Fruit fly (Drosophila melanogaster) whole organism, embryonic: ENCODE data around the gene RluA-1.
A peak's percentile ranks its signal among the peaks of the same experiment; 100 is the strongest.

Source experiments
- Aef1 ChIP-seq: fragments of 200-800 bp; sonication (Bioruptor generic); IDR thresholded peaks from 3 replicates; pipeline ENCODE4 v1.3.6; 2022; ENCODE audit warnings: missing biosample characterization, missing genetic modification characterization
- Bteb2 ChIP-seq: fragments of 200-800 bp; sonication (Bioruptor generic); optimal IDR thresholded peaks from 2 replicates; lab custom pipeline; 2016; ENCODE audit warnings: missing biosample characterization, missing genetic modification characterization
- CG10462 ChIP-seq: fragments of 200-800 bp; sonication (Bioruptor generic); optimal IDR thresholded peaks from 2 replicates; lab custom pipeline; 2016; ENCODE audit warnings: missing biosample characterization, missing genetic modification characterization
- CG16779 ChIP-seq: fragments of 200-800 bp; sonication (Bioruptor generic); IDR thresholded peaks from 2 replicates; pipeline ENCODE4 v1.3.6; 2022; ENCODE audit warnings: missing biosample characterization, missing genetic modification characterization
- CG16813 ChIP-seq: fragments of 200-800 bp; sonication (Bioruptor generic); IDR thresholded peaks from 3 replicates; pipeline ENCODE4 v1.3.6; 2022; ENCODE audit warnings: missing biosample characterization, missing genetic modification characterization; ENCODE audit not compliant: partially characterized antibody
- CG17361 ChIP-seq: fragments of 200-800 bp; sonication (Bioruptor generic); IDR thresholded peaks from 3 replicates; pipeline ENCODE4 v1.3.6; 2022; ENCODE audit warnings: missing biosample characterization, missing genetic modification characterization
- CG2129 ChIP-seq: fragments of 200-800 bp; sonication (Bioruptor generic); IDR thresholded peaks from 2 replicates; pipeline ENCODE4 v1.3.6; 2022; ENCODE audit warnings: missing biosample characterization, missing genetic modification characterization; ENCODE audit not compliant: partially characterized antibody
- CG2875 ChIP-seq: fragments of 200-800 bp; sonication (Bioruptor generic); optimal IDR thresholded peaks from 2 replicates; lab custom pipeline; 2017; ENCODE audit warnings: missing biosample characterization, mild to moderate bottlenecking, missing genetic modification characterization, missing genetic modification reagents
- CG31365 ChIP-seq: fragments of 200-800 bp; sonication (Bioruptor generic); optimal IDR thresholded peaks from 2 replicates; lab custom pipeline; 2018; ENCODE audit warnings: missing biosample characterization, mild to moderate bottlenecking, missing genetic modification characterization
- CG3847 ChIP-seq: fragments of 200-800 bp; sonication (Bioruptor generic); IDR thresholded peaks from 2 replicates; pipeline ENCODE4 v1.3.6; 2022; ENCODE audit warnings: missing biosample characterization, missing genetic modification characterization
- CG4707 ChIP-seq: fragments of 200-800 bp; sonication (Bioruptor generic); optimal IDR thresholded peaks from 2 replicates; lab custom pipeline; 2018; ENCODE audit warnings: missing biosample characterization, mild to moderate bottlenecking, missing genetic modification characterization, moderate library complexity
- CG6683 ChIP-seq: fragments of 200-800 bp; sonication (Bioruptor generic); optimal IDR thresholded peaks from 2 replicates; lab custom pipeline; 2017; ENCODE audit warnings: missing biosample characterization, mild to moderate bottlenecking, missing genetic modification characterization, missing genetic modification reagents
- CG7357 ChIP-seq: fragments of 200-800 bp; sonication (Bioruptor generic); IDR thresholded peaks from 3 replicates; pipeline ENCODE4 v1.3.6; 2022; ENCODE audit warnings: missing biosample characterization, missing genetic modification characterization
- CG7839 ChIP-seq: fragments of 200-800 bp; sonication (Bioruptor generic); optimal IDR thresholded peaks from 3 replicates; lab custom pipeline; 2018; ENCODE audit warnings: missing biosample characterization, mild to moderate bottlenecking, missing genetic modification characterization, moderate library complexity
- CG7928 ChIP-seq: fragments of 200-800 bp; sonication (Bioruptor generic); optimal IDR thresholded peaks from 2 replicates; lab custom pipeline; 2017; ENCODE audit warnings: missing biosample characterization, mild to moderate bottlenecking, missing genetic modification characterization
- CG8290 ChIP-seq, 3 experiments: fragments of 200-800 bp; sonication (Bioruptor generic); optimal IDR thresholded peaks; 2 replicates each; lab custom pipeline; 2016 to 2019; ENCODE audit warnings: missing biosample characterization in 3 of 3, missing genetic modification characterization in 3 of 3, mild to moderate bottlenecking in 2 of 3, moderate library complexity in 1 of 3
- CG8359 ChIP-seq: fragments of 200-800 bp; sonication (Bioruptor generic); optimal IDR thresholded peaks from 2 replicates; lab custom pipeline; 2017; ENCODE audit warnings: missing biosample characterization, mild to moderate bottlenecking, missing genetic modification characterization, borderline replicate concordance
- Camta ChIP-seq: fragments of 200-800 bp; sonication (Bioruptor generic); optimal IDR thresholded peaks from 2 replicates; lab custom pipeline; 2016; ENCODE audit warnings: missing biosample characterization, missing genetic modification characterization
- Chrac-16 ChIP-seq: fragments of 200-800 bp; sonication (Bioruptor generic); optimal IDR thresholded peaks from 3 replicates; lab custom pipeline; 2016; ENCODE audit warnings: missing biosample characterization, missing genetic modification characterization
- E2f1 ChIP-seq: fragments of 200-800 bp; sonication (Bioruptor generic); IDR thresholded peaks from 2 replicates; pipeline ENCODE4 v1.3.6; 2022; ENCODE audit warnings: missing biosample characterization, missing genetic modification characterization
- ERR ChIP-seq: fragments of 200-800 bp; sonication (Bioruptor generic); optimal IDR thresholded peaks from 2 replicates; lab custom pipeline; 2016; ENCODE audit warnings: missing biosample characterization, missing genetic modification characterization
- Ets65A ChIP-seq: fragments of 200-800 bp; sonication (Bioruptor generic); peaks from one replicate; lab custom pipeline; 2016; ENCODE audit warnings: missing biosample characterization, missing genetic modification characterization
- Hey ChIP-seq: fragments of 200-800 bp; sonication (Bioruptor generic); optimal IDR thresholded peaks from 3 replicates; lab custom pipeline; 2018; ENCODE audit warnings: missing biosample characterization, mild to moderate bottlenecking, missing genetic modification characterization
- Kr ChIP-seq: fragments of 200-800 bp; sonication (Bioruptor generic); optimal IDR thresholded peaks from 2 replicates; lab custom pipeline; 2017; ENCODE audit warnings: missing biosample characterization, mild to moderate bottlenecking, missing genetic modification characterization
- Lim3 ChIP-seq: fragments of 200-800 bp; sonication (Bioruptor generic); IDR thresholded peaks from 2 replicates; pipeline ENCODE4 v1.3.6; 2022; ENCODE audit warnings: missing biosample characterization, missing genetic modification characterization
- MBD-R2 ChIP-seq: fragments of 200-800 bp; sonication (Bioruptor generic); IDR thresholded peaks from 2 replicates; pipeline ENCODE4 v1.3.6; 2022; ENCODE audit warnings: missing biosample characterization, missing genetic modification characterization
- NC2β ChIP-seq: fragments of 200-800 bp; sonication (Bioruptor generic); optimal IDR thresholded peaks from 2 replicates; lab custom pipeline; 2016; ENCODE audit warnings: missing biosample characterization, missing genetic modification characterization
- Nf-YA ChIP-seq: fragments of 200-800 bp; sonication (Bioruptor generic); IDR thresholded peaks from 2 replicates; pipeline ENCODE4 v1.3.6; 2022; ENCODE audit warnings: missing biosample characterization, missing genetic modification characterization
- Sin3A ChIP-seq: fragments of >200 bp; optimal IDR thresholded peaks from 2 replicates; lab custom pipeline; 2018
- ato ChIP-seq: fragments of 200-800 bp; sonication (Bioruptor generic); IDR thresholded peaks from 2 replicates; pipeline ENCODE4 v1.3.6; 2022; ENCODE audit warnings: missing biosample characterization, missing genetic modification characterization; ENCODE audit not compliant: partially characterized antibody
- az2 ChIP-seq: fragments of 200-800 bp; sonication (Bioruptor generic); optimal IDR thresholded peaks from 3 replicates; lab custom pipeline; 2016; ENCODE audit warnings: missing biosample characterization, missing genetic modification characterization
- bcd ChIP-seq: fragments of 200-800 bp; sonication (Bioruptor generic); optimal IDR thresholded peaks from 2 replicates; lab custom pipeline; 2017; ENCODE audit warnings: missing biosample characterization, mild to moderate bottlenecking, missing genetic modification characterization
- cg ChIP-seq: fragments of 200-800 bp; sonication (Bioruptor generic); optimal IDR thresholded peaks from 3 replicates; lab custom pipeline; 2019; ENCODE audit warnings: missing biosample characterization, mild to moderate bottlenecking, missing genetic modification characterization, moderate library complexity
- chm ChIP-seq: fragments of 200-800 bp; sonication (Bioruptor generic); IDR thresholded peaks from 2 replicates; pipeline ENCODE4 v1.3.6; 2022; ENCODE audit warnings: missing biosample characterization, missing genetic modification characterization
- dm ChIP-seq: fragments of 200-800 bp; sonication (Bioruptor generic); optimal IDR thresholded peaks from 3 replicates; lab custom pipeline; 2016; ENCODE audit warnings: missing biosample characterization, missing genetic modification characterization
- ems ChIP-seq: fragments of 200-800 bp; sonication (Bioruptor generic); optimal IDR thresholded peaks from 3 replicates; lab custom pipeline; 2016; ENCODE audit warnings: missing biosample characterization, missing genetic modification characterization
- ewg ChIP-seq: fragments of 200-800 bp; sonication (Bioruptor generic); optimal IDR thresholded peaks from 3 replicates; lab custom pipeline; 2017; ENCODE audit warnings: mild to moderate bottlenecking, missing biosample characterization, missing genetic modification reagents, missing genetic modification characterization
- fd96Cb ChIP-seq: fragments of 200-800 bp; sonication (Bioruptor generic); optimal IDR thresholded peaks from 2 replicates; lab custom pipeline; 2018; ENCODE audit warnings: missing biosample characterization, mild to moderate bottlenecking, missing genetic modification characterization, moderate library complexity
- gem ChIP-seq: fragments of 200-800 bp; sonication (Bioruptor generic); optimal IDR thresholded peaks from 2 replicates; lab custom pipeline; 2019; ENCODE audit warnings: missing biosample characterization, mild to moderate bottlenecking, missing genetic modification characterization, moderate library complexity
- grn ChIP-seq: fragments of 200-800 bp; sonication (Bioruptor generic); optimal IDR thresholded peaks from 3 replicates; lab custom pipeline; 2017; ENCODE audit warnings: missing biosample characterization, missing genetic modification characterization
- gro ChIP-seq: fragments of 200-800 bp; sonication (Bioruptor generic); optimal IDR thresholded peaks from 2 replicates; lab custom pipeline; 2016; ENCODE audit warnings: missing biosample characterization, missing genetic modification characterization
- gsb ChIP-seq: fragments of 200-800 bp; sonication (Bioruptor generic); IDR thresholded peaks from 2 replicates; pipeline ENCODE4 v1.3.6; 2022; ENCODE audit warnings: missing biosample characterization, missing genetic modification characterization
- her ChIP-seq: fragments of 200-800 bp; sonication (Bioruptor generic); optimal IDR thresholded peaks from 2 replicates; lab custom pipeline; 2016; ENCODE audit warnings: missing biosample characterization, missing genetic modification characterization
- nerfin-1 ChIP-seq: fragments of 200-800 bp; sonication (Bioruptor generic); optimal IDR thresholded peaks from 3 replicates; lab custom pipeline; 2019; ENCODE audit warnings: missing biosample characterization, mild to moderate bottlenecking, missing genetic modification characterization, moderate library complexity
- nerfin-2 ChIP-seq: fragments of 200-800 bp; sonication (Bioruptor generic); IDR thresholded peaks from 2 replicates; pipeline ENCODE4 v1.3.6; 2022; ENCODE audit warnings: missing biosample characterization, missing genetic modification characterization; ENCODE audit not compliant: partially characterized antibody
- pzg ChIP-seq: fragments of 200-800 bp; sonication (Bioruptor generic); optimal IDR thresholded peaks from 3 replicates; lab custom pipeline; 2018; ENCODE audit warnings: missing biosample characterization, mild to moderate bottlenecking, missing genetic modification characterization, moderate library complexity
- sna ChIP-seq: fragments of 200-800 bp; sonication (Bioruptor generic); IDR thresholded peaks from 2 replicates; pipeline ENCODE4 v1.3.6; 2022; ENCODE audit warnings: missing biosample characterization, missing genetic modification characterization; ENCODE audit not compliant: partially characterized antibody
- tap ChIP-seq: fragments of 200-800 bp; optimal IDR thresholded peaks from 3 replicates; lab custom pipeline; 2019; ENCODE audit warnings: missing biosample characterization, mild to moderate bottlenecking, missing genetic modification characterization, moderate library complexity
- tna ChIP-seq: fragments of 200-800 bp; sonication (Bioruptor generic); IDR thresholded peaks from 2 replicates; pipeline ENCODE4 v1.3.6; 2022; ENCODE audit warnings: missing biosample characterization, missing genetic modification characterization; ENCODE audit not compliant: partially characterized antibody
- trem ChIP-seq: fragments of 200-800 bp; optimal IDR thresholded peaks from 3 replicates; lab custom pipeline; 2019; ENCODE audit warnings: missing biosample characterization, mild to moderate bottlenecking, missing genetic modification characterization, moderate library complexity
- yki ChIP-seq: fragments of >200 bp; optimal IDR thresholded peaks from 3 replicates; lab custom pipeline; 2018

The RluA-1 gene

DNA sequence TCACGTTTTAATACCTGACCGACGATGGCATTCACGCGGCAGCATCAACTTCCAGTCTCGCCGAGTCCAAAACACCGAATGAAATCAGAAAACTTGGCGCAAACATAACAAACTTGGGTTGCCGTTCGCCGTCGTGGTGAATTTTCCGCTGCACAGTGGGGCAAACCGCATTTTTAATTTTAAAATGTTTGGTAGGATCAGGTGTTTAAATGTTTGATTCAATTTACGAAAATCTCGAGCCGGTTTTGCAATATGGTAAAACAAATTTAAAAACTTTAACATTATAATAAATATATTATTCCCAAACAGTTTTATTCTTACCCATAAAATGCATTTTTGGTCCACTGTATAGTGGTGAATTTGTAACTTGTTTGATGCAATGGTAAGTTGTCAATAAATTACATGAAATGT is at the start of gene RluA-1 (continued):
- TF ChIP-seq ato (GFP tag; lab: Robert Waterston, UW) (peak; percentile 65), her (GFP tag; lab: Kevin White, UChicago) (peak; percentile 83), sna (GFP tag; lab: Robert Waterston, UW) (0 out of 2 replicates have a peak, but pooled peaks have one; percentile 32), grn (GFP tag; lab: Kevin White, UChicago) (peak; percentile 91), gsb (GFP tag; lab: Robert Waterston, UW) (peak; percentile 99), CG8359 (GFP tag; lab: Kevin White, UChicago) (peak; percentile 96), Hey (tag; lab: Kevin White, UChicago) (peak; percentile 89), CG10462 (GFP tag; lab: Kevin White, UChicago) (peak; percentile 99), cg (GFP tag; lab: Kevin White, UChicago) (no peak), gem (tag; lab: Kevin White, UChicago) (peak; percentile 100), ems (GFP tag; lab: Kevin White, UChicago) (peak; percentile 96), Camta (GFP tag; lab: Kevin White, UChicago) (peak; percentile 78), CG16813 (GFP tag; lab: Robert Waterston, UW) (no peak; the same call in none of the 3 replicates), ewg (GFP tag; lab: Kevin White, UChicago) (peak; percentile 99), CG17361 (peak; percentile 99), CG2875 (GFP tag; lab: Kevin White, UChicago) (peak; percentile 100), tna (GFP tag; lab: Robert Waterston, UW) (peak; percentile 76), Ets65A (GFP tag; lab: Kevin White, UChicago) (peak; percentile 98), CG7839 (peak; percentile 99), Lim3 (GFP tag; lab: Robert Waterston, UW) (peak; percentile 96), CG3847 (GFP tag; lab: Robert Waterston, UW) (peak; percentile 99), trem (tag; lab: Kevin White, UChicago) (peak; percentile 97), CG7357 (GFP tag; lab: Robert Waterston, UW) (peak; percentile 97), E2f1 (GFP tag; lab: Robert Waterston, UW) (peak; percentile 100), CG2129 (GFP tag; lab: Robert Waterston, UW) (no peak), Nf-YA (GFP tag; lab: Robert Waterston, UW) (peak; percentile 75), ERR (GFP tag; lab: Kevin White, UChicago) (peak; percentile 85), pzg (GFP tag; lab: Kevin White, UChicago) (peak; percentile 26), NC2β (GFP tag; lab: Kevin White, UChicago) (peak; percentile 95), CG6683 (GFP tag; lab: Kevin White, UChicago) (peak; percentile 98), CG31365 (tag; lab: Kevin White, UChicago) (peak; percentile 92), gro (GFP tag; lab: Kevin White, UChicago) (peak; percentile 94), Kr (GFP tag; lab: Kevin White, UChicago) (peak; percentile 92), Sin3A (lab: Kevin White, UChicago) (no peak), CG16779 (GFP tag; lab: Robert Waterston, UW) (peak; percentile 98), Chrac-16 (GFP tag; lab: Kevin White, UChicago) (peak; percentile 99), CG4707 (GFP tag; lab: Kevin White, UChicago) (peak; percentile 99), dm (GFP tag; lab: Kevin White, UChicago) (peak; percentile 85), Aef1 (GFP tag; lab: Robert Waterston, UW) (peak; percentile 87), CG7928 (GFP tag; lab: Kevin White, UChicago) (peak; percentile 81), bcd (GFP tag; lab: Kevin White, UChicago) (peak; percentile 99), CG8290 (GFP tag; optimal IDR thresholded peaks at IDR 0.05; lab: Kevin White, UChicago) (peak; percentile 95), CG8290 (tag; optimal IDR thresholded peaks at IDR 0.05; lab: Kevin White, UChicago) (peak; percentile 95 to 98), Bteb2 (peak; percentile 96), az2 (peak; percentile 100), fd96Cb (peak; percentile 99), nerfin-2 (GFP tag; lab: Robert Waterston, UW) (no peak; the same call in none of the 2 replicates), nerfin-1 (peak; percentile 99), yki (no peak), MBD-R2 (GFP tag; lab: Robert Waterston, UW) (peak; percentile 73), chm (GFP tag; lab: Robert Waterston, UW) (peak; percentile 100), tap (tag; lab: Kevin White, UChicago) (peak; percentile 99)
